Worm (Caenorhabditis elegans): ENCODE results near the gene Y102A11A.3.

DNA sequence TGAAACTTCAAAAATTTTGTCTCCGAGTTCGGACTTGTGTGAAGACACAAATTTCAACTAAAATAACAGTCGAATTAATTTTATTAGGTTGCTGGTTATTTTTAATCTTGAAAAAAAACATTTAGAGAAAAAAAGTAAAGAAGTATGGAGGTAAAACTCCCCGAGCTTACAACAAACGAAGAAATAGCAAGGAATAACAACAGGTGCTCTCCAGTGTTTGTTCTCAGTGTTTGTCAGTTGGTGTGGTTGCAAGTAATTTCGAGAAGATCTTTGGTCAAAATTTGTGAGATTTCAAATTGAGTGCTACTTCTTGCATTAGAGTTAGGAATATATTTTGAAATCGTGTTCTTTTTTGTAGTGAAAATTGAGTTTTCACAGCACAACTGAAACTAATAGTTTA is 34.1 kb upstream of the Y102A11A.3 start:
- TF ChIP-seq ceh-31 (tag; optimal IDR thresholded peaks at IDR 0.05) (no peak), F13H6.1 (tag; optimal IDR thresholded peaks at IDR 0.05) (no peak), ama-1 (optimal IDR thresholded peaks at IDR 0.05) (no peak), ttx-3 (tag; optimal IDR thresholded peaks at IDR 0.05) (no peak), fkh-10 (GFP tag; optimal IDR thresholded peaks at IDR 0.05) (no peak), hlh-6 (tag; optimal IDR thresholded peaks at IDR 0.05) (no peak), nhr-11 (tag; optimal IDR thresholded peaks at IDR 0.05) (no peak), ceh-24 (tag; optimal IDR thresholded peaks at IDR 0.05) (no peak)

Data from whole organism, late embryonic.